Worm (Caenorhabditis elegans) whole organism, L2 larva: ENCODE data around the gene osm-10.

Experiments
- C34F6.9 ChIP-seq: fragments of 150-350 bp; optimal IDR thresholded peaks from 2 replicates; lab custom pipeline; 2014; ENCODE audit warnings: missing biosample characterization, missing genetic modification characterization
- F13H6.1 ChIP-seq: sonication (generic microtip); optimal IDR thresholded peaks from 2 replicates; lab custom pipeline; 2016; ENCODE audit warnings: missing genetic modification characterization, missing compliant biosample characterization
- R02D3.7 ChIP-seq: fragments of 150-350 bp; optimal IDR thresholded peaks from 2 replicates; lab custom pipeline; 2014; ENCODE audit warnings: missing biosample characterization, missing genetic modification characterization
- Y55F3AM.14 ChIP-seq: fragments of 200-800 bp; sonication (Bioruptor generic); optimal IDR thresholded peaks from 2 replicates; lab custom pipeline; 2018; ENCODE audit warnings: mild to moderate bottlenecking, missing genetic modification characterization, missing compliant biosample characterization
- aly-2 ChIP-seq: fragments of 150-350 bp; optimal IDR thresholded peaks from 2 replicates; lab custom pipeline; 2014; ENCODE audit warnings: missing biosample characterization, missing genetic modification characterization
- ama-1 ChIP-seq: fragments of 150-350 bp; optimal IDR thresholded peaks from 2 replicates; lab custom pipeline; 2018; ENCODE audit warnings: inconsistent platforms
- blmp-1 ChIP-seq: sonication (generic microtip); optimal IDR thresholded peaks from 2 replicates; lab custom pipeline; 2017; ENCODE audit warnings: missing genetic modification characterization, mild to moderate bottlenecking, missing compliant biosample characterization, antibody characterized with exemption, moderate library complexity; ENCODE audit not compliant: insufficient read depth
- crh-2 ChIP-seq: sonication (generic microtip); optimal IDR thresholded peaks from 2 replicates; lab custom pipeline; 2017; ENCODE audit warnings: missing biosample characterization, missing genetic modification characterization
- dmd-4 ChIP-seq: sonication (generic microtip); optimal IDR thresholded peaks from 2 replicates; lab custom pipeline; 2017; ENCODE audit warnings: missing biosample characterization, missing genetic modification characterization
- egl-27 ChIP-seq: sonication (generic microtip); optimal IDR thresholded peaks from 3 replicates; lab custom pipeline; 2017; ENCODE audit warnings: missing biosample characterization, missing genetic modification reagents, missing genetic modification characterization
- elt-3 ChIP-seq: sonication (generic microtip); optimal IDR thresholded peaks from 2 replicates; lab custom pipeline; 2017; ENCODE audit warnings: missing biosample characterization, missing genetic modification characterization
- fos-1 ChIP-seq: fragments of 150-350 bp; optimal IDR thresholded peaks from 2 replicates; lab custom pipeline; 2014; ENCODE audit warnings: missing biosample characterization, missing genetic modification characterization
- gmeb-1 ChIP-seq: fragments of 150-350 bp; optimal IDR thresholded peaks from 2 replicates; lab custom pipeline; 2014; ENCODE audit warnings: missing biosample characterization, missing genetic modification characterization
- lin-11 ChIP-seq: fragments of 150-350 bp; sonication (generic microtip); optimal IDR thresholded peaks from 2 replicates; lab custom pipeline; 2014; ENCODE audit warnings: missing biosample characterization, missing genetic modification characterization, inconsistent platforms, mixed read lengths
- lin-13 ChIP-seq: fragments of 150-350 bp; optimal IDR thresholded peaks from 2 replicates; lab custom pipeline; 2014; ENCODE audit warnings: missing biosample characterization, missing genetic modification reagents, missing genetic modification characterization
- lsy-2 ChIP-seq, 2 experiments: fragments of 150-350 bp in 1 of 2; sonication (generic microtip) in 1 of 2; optimal IDR thresholded peaks; 2 replicates each; lab custom pipeline; 2014 to 2017; ENCODE audit warnings: missing biosample characterization in 2 of 2, missing genetic modification characterization in 2 of 2
- mab-5 ChIP-seq: fragments of 150-350 bp; optimal IDR thresholded peaks from 2 replicates; lab custom pipeline; 2014; ENCODE audit warnings: missing biosample characterization, missing genetic modification characterization
- mbf-1 ChIP-seq: sonication (generic microtip); optimal IDR thresholded peaks from 2 replicates; lab custom pipeline; 2017; ENCODE audit warnings: missing biosample characterization, missing genetic modification characterization
- mdl-1 ChIP-seq, 2 experiments: fragments of 150-350 bp in 1 of 2; sonication (generic microtip) in 1 of 2; optimal IDR thresholded peaks; 2 replicates each; lab custom pipeline; 2017; ENCODE audit warnings: missing biosample characterization in 2 of 2, missing genetic modification characterization in 2 of 2
- nhr-10 ChIP-seq: sonication (generic microtip); optimal IDR thresholded peaks from 2 replicates; lab custom pipeline; 2017; ENCODE audit warnings: missing biosample characterization, missing genetic modification characterization
- nhr-11 ChIP-seq: fragments of 150-350 bp; optimal IDR thresholded peaks from 2 replicates; lab custom pipeline; 2014; ENCODE audit warnings: missing biosample characterization, missing genetic modification characterization
- nhr-12 ChIP-seq: fragments of 150-350 bp; optimal IDR thresholded peaks from 2 replicates; lab custom pipeline; 2014; ENCODE audit warnings: missing biosample characterization, missing genetic modification characterization
- nhr-129 ChIP-seq: fragments of 150-350 bp; optimal IDR thresholded peaks from 2 replicates; lab custom pipeline; 2014; ENCODE audit warnings: missing biosample characterization, missing genetic modification characterization
- nhr-21 ChIP-seq: fragments of 150-350 bp; optimal IDR thresholded peaks from 2 replicates; lab custom pipeline; 2014; ENCODE audit warnings: missing biosample characterization, missing genetic modification characterization
- nhr-237 ChIP-seq: fragments of 150-350 bp; optimal IDR thresholded peaks from 2 replicates; lab custom pipeline; 2014; ENCODE audit warnings: missing biosample characterization, missing genetic modification characterization
- nhr-25 ChIP-seq: fragments of 150-350 bp; sonication (generic microtip); optimal IDR thresholded peaks from 3 replicates; lab custom pipeline; 2014; ENCODE audit warnings: missing biosample characterization, missing genetic modification characterization
- nhr-6 ChIP-seq: fragments of 150-350 bp; optimal IDR thresholded peaks from 2 replicates; lab custom pipeline; 2014; ENCODE audit warnings: missing biosample characterization, missing genetic modification characterization
- nhr-77 ChIP-seq: fragments of 150-350 bp; optimal IDR thresholded peaks from 2 replicates; lab custom pipeline; 2014; ENCODE audit warnings: missing biosample characterization, missing genetic modification characterization
- peb-1 ChIP-seq: fragments of 150-350 bp; optimal IDR thresholded peaks from 2 replicates; lab custom pipeline; 2014; ENCODE audit warnings: missing biosample characterization, missing genetic modification characterization
- sem-4 ChIP-seq: fragments of 150-350 bp; optimal IDR thresholded peaks from 2 replicates; lab custom pipeline; 2014; ENCODE audit warnings: missing biosample characterization, missing genetic modification reagents, missing genetic modification characterization
- sma-3 ChIP-seq: sonication (generic microtip); optimal IDR thresholded peaks from 2 replicates; lab custom pipeline; 2016; ENCODE audit warnings: missing genetic modification reagents, missing genetic modification characterization, missing compliant biosample characterization
- sma-9 ChIP-seq, 2 experiments: fragments of 150-350 bp in 1 of 2; sonication (generic microtip) in 1 of 2; optimal IDR thresholded peaks; 2 replicates each; lab custom pipeline; 2014 to 2016; ENCODE audit warnings: missing genetic modification characterization in 2 of 2, mild to moderate bottlenecking in 1 of 2, missing biosample characterization in 1 of 2, missing compliant biosample characterization in 1 of 2, missing genetic modification reagents in 1 of 2, moderate library complexity in 1 of 2
- snpc-4 ChIP-seq: fragments of 150-350 bp; optimal IDR thresholded peaks from 2 replicates; lab custom pipeline; 2014; ENCODE audit warnings: missing biosample characterization, missing genetic modification characterization
- unc-55 ChIP-seq: fragments of 150-350 bp; sonication (generic microtip); optimal IDR thresholded peaks from 3 replicates; lab custom pipeline; 2014; ENCODE audit warnings: missing biosample characterization, missing genetic modification reagents, missing genetic modification characterization
- ztf-11 ChIP-seq: sonication (generic microtip); optimal IDR thresholded peaks from 2 replicates; lab custom pipeline; 2017; ENCODE audit warnings: missing biosample characterization, missing genetic modification characterization
- ztf-4 ChIP-seq: fragments of 150-350 bp; optimal IDR thresholded peaks from 2 replicates; lab custom pipeline; 2014; ENCODE audit warnings: missing biosample characterization, missing genetic modification characterization

The osm-10 gene

DNA sequence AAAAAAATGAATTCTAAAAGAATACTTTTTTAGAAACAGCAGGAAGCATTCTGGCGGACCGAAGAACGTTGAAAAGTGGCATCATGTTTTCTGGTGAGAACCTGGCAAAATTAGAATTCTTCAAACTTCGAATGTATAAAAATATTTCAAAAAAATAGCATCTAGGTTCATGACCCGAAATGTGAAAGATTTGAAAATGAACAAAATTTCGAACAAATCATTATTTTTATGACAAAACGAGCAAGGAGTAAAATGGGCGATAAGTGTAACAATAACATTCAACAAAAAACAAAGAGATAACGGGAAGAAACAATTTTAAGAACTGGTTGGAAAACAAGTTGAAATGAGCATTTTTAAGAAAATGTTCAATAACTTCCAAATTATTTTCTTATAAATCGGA lies 32.2 kb downstream of the osm-10 start, which contains the start of gene psd-1:
psd-1 (minus strand) TSS at position 101 of the 400 bp plus-strand sequence.
- no peak for TF ChIP-seq Y55F3AM.14
- TF ChIP-seq mab-5, result no peak
- no peak for TF ChIP-seq aly-2 (tag; lab: Kevin White, UChicago)

DNA sequence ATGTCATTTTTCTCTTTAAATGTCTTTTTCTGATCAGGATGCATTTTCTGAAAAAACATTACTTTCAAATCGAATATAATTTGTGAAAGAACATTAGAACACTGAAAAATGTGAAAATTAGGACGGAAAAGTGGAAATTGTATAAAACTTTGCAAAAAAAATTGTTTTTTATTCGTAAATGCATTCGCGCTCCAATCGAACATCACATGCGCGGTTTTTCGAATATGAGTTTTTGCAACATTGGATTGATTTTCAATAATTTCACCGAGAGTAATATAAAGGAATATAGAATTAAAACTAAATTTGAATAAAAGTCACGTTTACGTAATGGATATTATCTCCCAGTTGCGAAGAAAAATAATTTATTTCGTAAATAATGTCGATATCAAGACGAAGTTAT lies 34.1 kb downstream of the osm-10 start, which contains the start of the genes spot-1 and B0361.11:
spot-1 (minus strand) TSS at position 47 of the 400 bp plus-strand sequence.
B0361.11 (plus strand) TSS at position 372 of the 400 bp plus-strand sequence.
- peak; percentile 42 for TF ChIP-seq nhr-21
- TF ChIP-seq nhr-11 (tag; lab: Kevin White, UChicago), result no peak
- TF ChIP-seq ztf-4 (tag; lab: Kevin White, UChicago), result no peak
- peak; percentile 58 for TF ChIP-seq crh-2 (tag; lab: Kevin White, UChicago)
- TF ChIP-seq sma-3, result peak; percentile 38
- peak; percentile 59 for TF ChIP-seq snpc-4
- TF ChIP-seq ama-1 (lab: Kevin White, UChicago), result no peak
- TF ChIP-seq nhr-237 (tag; lab: Kevin White, UChicago), result no peak
- no peak for TF ChIP-seq nhr-12 (tag; lab: Kevin White, UChicago)
- peak; percentile 79 for TF ChIP-seq unc-55 (GFP tag; lab: Kevin White, UChicago)
- TF ChIP-seq nhr-129 (tag; lab: Kevin White, UChicago), result peak; percentile 36
- peak; percentile 99 for TF ChIP-seq gmeb-1 (tag; lab: Kevin White, UChicago)
- no peak for TF ChIP-seq dmd-4
- TF ChIP-seq sma-9 (GFP tag; optimal IDR thresholded peaks at IDR 0.05; lab: Kevin White, UChicago), result peak; percentile 39
- TF ChIP-seq sma-9 (tag; optimal IDR thresholded peaks at IDR 0.05; lab: Kevin White, UChicago), result no peak
- peak; percentile 80 for TF ChIP-seq C34F6.9 (tag; lab: Kevin White, UChicago)
- no peak for TF ChIP-seq egl-27 (tag; lab: Kevin White, UChicago)
- no peak for TF ChIP-seq peb-1 (tag; lab: Kevin White, UChicago)
- no peak for TF ChIP-seq nhr-77 (tag; lab: Kevin White, UChicago)
- no peak for TF ChIP-seq elt-3 (tag; lab: Kevin White, UChicago)
- no peak for TF ChIP-seq F13H6.1 (tag; lab: Kevin White, UChicago)
- peak; percentile 59 for TF ChIP-seq lin-13
- no peak for TF ChIP-seq mbf-1
- no peak for TF ChIP-seq mdl-1 (tag; optimal IDR thresholded peaks at IDR 0.05; lab: Kevin White, UChicago)
- no peak for TF ChIP-seq ztf-11 (tag; lab: Kevin White, UChicago)
- peak; percentile 6 for TF ChIP-seq nhr-6
- TF ChIP-seq lsy-2 (tag; optimal IDR thresholded peaks at IDR 0.05; lab: Kevin White, UChicago), result peak; percentile 55 to 88
- peak; percentile 32 for TF ChIP-seq blmp-1 (tag; lab: Kevin White, UChicago)
- no peak for TF ChIP-seq R02D3.7 (tag; lab: Kevin White, UChicago)
- TF ChIP-seq nhr-25 (tag; lab: Kevin White, UChicago), result peak; percentile 28
- TF ChIP-seq sem-4 (tag; lab: Kevin White, UChicago), result no peak

DNA sequence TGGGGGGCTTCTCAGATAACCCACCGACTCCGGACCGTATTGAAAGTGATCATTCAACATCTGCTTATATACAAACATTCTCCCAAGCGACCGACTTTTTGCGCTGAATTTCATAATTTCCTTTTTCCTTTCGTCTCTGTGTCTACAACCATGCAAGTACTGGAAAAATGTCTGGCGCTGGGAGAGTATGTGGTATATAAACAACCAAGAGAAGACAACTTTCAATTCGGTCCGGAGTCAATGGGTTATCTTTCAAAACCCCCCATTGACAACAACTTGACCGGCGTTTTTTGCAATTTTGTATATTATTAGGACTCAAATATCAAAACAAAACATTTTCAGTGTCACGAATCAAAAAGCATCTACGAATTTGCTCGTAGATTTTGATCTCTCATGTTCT lies 35.4 kb downstream of the osm-10 start:
- TF ChIP-seq nhr-237 (tag; lab: Kevin White, UChicago) (no peak), gmeb-1 (tag; lab: Kevin White, UChicago) (peak; percentile 88), crh-2 (tag; lab: Kevin White, UChicago) (peak; percentile 76), ztf-4 (tag; lab: Kevin White, UChicago) (no peak), C34F6.9 (tag; lab: Kevin White, UChicago) (peak; percentile 39), sma-3 (peak; percentile 34), nhr-21 (peak; percentile 35), nhr-77 (tag; lab: Kevin White, UChicago) (peak; percentile 35), sma-9 (GFP tag; optimal IDR thresholded peaks at IDR 0.05; lab: Kevin White, UChicago) (peak; percentile 75), sma-9 (tag; optimal IDR thresholded peaks at IDR 0.05; lab: Kevin White, UChicago) (no peak), dmd-4 (peak; percentile 44), nhr-12 (tag; lab: Kevin White, UChicago) (no peak), unc-55 (GFP tag; lab: Kevin White, UChicago) (peak; percentile 39), lsy-2 (tag; optimal IDR thresholded peaks at IDR 0.05; lab: Kevin White, UChicago) (peak; percentile 67 to 69), snpc-4 (peak; percentile 99), nhr-10 (no peak), lin-11 (peak; percentile 43), nhr-129 (tag; lab: Kevin White, UChicago) (peak; percentile 83), nhr-6 (peak; percentile 16), blmp-1 (tag; lab: Kevin White, UChicago) (no peak), fos-1 (peak; percentile 43), Y55F3AM.14 (no peak)
